Worm (Caenorhabditis elegans) whole organism, young adult: ENCODE results near the gene eif-1.

ENCODE experiments used
- B0035.1 ChIP-seq: sonication (generic microtip); optimal IDR thresholded peaks from 2 replicates; lab custom pipeline; 2016; ENCODE audit warnings: missing genetic modification characterization, mild to moderate bottlenecking, missing compliant biosample characterization, missing genotype, missing genetic modification reagents
- cebp-2 ChIP-seq: fragments of 200-800 bp; sonication (Bioruptor generic); IDR thresholded peaks from 2 replicates; pipeline ENCODE4 v1.3.6; 2022; ENCODE audit warnings: missing genetic modification characterization, missing compliant biosample characterization
- gei-17 ChIP-seq: fragments of 200-800 bp; sonication (Bioruptor generic); optimal IDR thresholded peaks from 2 replicates; lab custom pipeline; 2018; ENCODE audit warnings: mild to moderate bottlenecking, missing genetic modification characterization, missing compliant biosample characterization
- lsl-1 ChIP-seq: fragments of 200-800 bp; sonication (Bioruptor generic); optimal IDR thresholded peaks from 2 replicates; lab custom pipeline; 2018; ENCODE audit warnings: mild to moderate bottlenecking, missing genetic modification characterization, moderate library complexity, missing compliant biosample characterization
- nhr-179 ChIP-seq: sonication (generic microtip); optimal IDR thresholded peaks from 2 replicates; lab custom pipeline; 2016; ENCODE audit warnings: mild to moderate bottlenecking, missing genetic modification characterization, missing compliant biosample characterization

ce11 chrII:5027952-5028351, 34.6 kb upstream of the eif-1 start:
- TF ChIP-seq nhr-179 (no peak), cebp-2 (GFP tag; lab: Robert Waterston, UW) (no peak), B0035.1 (tag; lab: Kevin White, UChicago) (no peak), gei-17 (GFP tag; lab: Kevin White, UChicago) (no peak), lsl-1 (GFP tag; lab: Kevin White, UChicago) (no peak)
